Fruit fly (Drosophila melanogaster) whole organism, pupa: ENCODE data around the gene Pvf2.

Experiments
- CG12605 ChIP-seq: fragments of 200-800 bp; sonication (Bioruptor generic); IDR thresholded peaks from 2 replicates; pipeline ENCODE4 v1.3.6; 2022; ENCODE audit warnings: missing biosample characterization, missing genetic modification characterization
- CG4496 ChIP-seq: fragments of 200-800 bp; sonication (Bioruptor generic); IDR thresholded peaks from 3 replicates; pipeline ENCODE4 v1.3.6; 2022; ENCODE audit warnings: missing biosample characterization, missing genetic modification characterization
- rn ChIP-seq: fragments of 200-800 bp; sonication (Bioruptor generic); IDR thresholded peaks from 2 replicates; pipeline ENCODE4 v1.3.6; 2022; ENCODE audit warnings: missing biosample characterization, missing genetic modification characterization

DNA sequence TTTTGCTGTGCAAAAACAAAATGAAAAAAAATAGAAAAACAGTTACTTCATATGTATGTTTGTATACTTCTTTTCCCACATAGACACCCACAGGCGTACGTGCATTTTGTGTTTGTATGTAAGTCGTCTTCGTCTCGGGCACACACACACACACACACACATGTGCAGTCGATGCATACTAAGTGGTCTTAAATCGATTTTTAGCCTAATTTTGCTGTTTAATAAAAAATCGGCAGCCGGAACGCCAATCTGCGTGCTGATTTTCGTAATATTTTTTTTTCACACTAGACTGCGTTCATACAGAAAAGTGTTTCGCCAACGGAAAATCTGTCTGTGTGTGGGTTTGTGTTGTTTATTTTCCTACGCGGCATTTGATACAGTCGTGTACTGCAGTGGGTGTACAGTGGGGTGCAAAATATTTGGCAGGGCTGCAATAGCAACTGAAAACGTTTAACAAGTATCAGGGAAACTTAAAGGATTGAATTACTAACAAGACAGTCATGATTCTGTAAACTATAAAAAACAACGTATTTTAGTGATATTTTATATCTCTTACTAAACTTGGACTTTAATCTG, 51.2 kb downstream of the Pvf2 start:
- TF ChIP-seq CG4496 (peak; percentile 68), CG12605 (peak; percentile 63), rn (GFP tag; lab: Robert Waterston, UW) (no peak)
